Fruit fly (Drosophila melanogaster): ENCODE measurements around the gene Tektin-C.
A peak's percentile ranks its signal among the peaks of the same experiment; 100 is the strongest.

dm6 chr3L:5752903-5753604, 43.3 kb downstream of the Tektin-C start, which contains the start of gene Usp47:
- TF ChIP-seq slbo (GFP tag; IDR thresholded peaks at IDR 0.05): peak; percentile 25; the same call in 1 of the 2 replicates
- TF ChIP-seq Lpt (GFP tag; optimal IDR thresholded peaks at IDR 0.05): no peak
- no peak for TF ChIP-seq Hr39 (optimal IDR thresholded peaks at IDR 0.05)
- TF ChIP-seq CG5245 (GFP tag; optimal IDR thresholded peaks at IDR 0.05): no peak
- TF ChIP-seq Dad (GFP tag; optimal IDR thresholded peaks at IDR 0.05): no peak

Measured in whole organism, embryonic.